Fruit fly (Drosophila melanogaster) whole organism: Measurements from ENCODE around the gene CG17549.

Experiments
- EcR ChIP-seq, 2 experiments: fragments of >200 bp; optimal IDR thresholded peaks; 2 replicates each; lab custom pipeline; 2017; ENCODE audit warnings: missing biosample characterization in 2 of 2, missing genetic modification characterization in 2 of 2, missing genetic modification reagents in 2 of 2
- usp ChIP-seq: fragments of >200 bp; optimal IDR thresholded peaks from 2 replicates; lab custom pipeline; 2017; ENCODE audit warnings: missing biosample characterization, missing genetic modification characterization, mixed read lengths

- no peak for TF ChIP-seq EcR (GFP tag; optimal IDR thresholded peaks at IDR 0.05; lab: Kevin White, UChicago)
- TF ChIP-seq usp (GFP tag; lab: Kevin White, UChicago) = no peak
Measured at dm6 chr2L:19388966-19389365, 909 bp downstream of the CG17549 start.
